Fruit fly (Drosophila melanogaster): ENCODE measurements around the gene CG43630.

DNA sequence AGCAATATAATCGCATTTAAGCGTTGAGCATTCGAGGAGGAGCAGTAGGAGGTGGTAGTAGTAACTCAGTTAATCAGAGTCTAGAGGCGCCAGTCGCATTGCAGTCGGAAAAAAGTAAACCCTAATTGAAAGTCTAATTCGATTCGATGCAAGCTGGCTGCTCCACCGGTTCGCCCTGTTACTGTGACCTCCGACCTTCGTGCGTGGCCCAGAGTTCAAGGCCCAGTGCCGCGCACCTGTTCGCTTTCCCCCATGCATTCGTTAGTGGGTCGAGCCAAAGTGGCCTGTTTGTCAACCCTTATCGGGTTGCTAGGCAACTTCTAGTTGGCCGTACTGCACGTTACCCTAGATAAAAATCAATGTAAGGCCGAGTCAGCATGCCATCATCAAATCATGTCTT lies 24.4 kb upstream of the CG43630 start:
- TF ChIP-seq gl (tag; optimal IDR thresholded peaks at IDR 0.05) (no peak), Ets98B (GFP tag; IDR thresholded peaks at IDR 0.05) (no peak), EcR (GFP tag; optimal IDR thresholded peaks at IDR 0.05) (no peak), CG8159 (tag; optimal IDR thresholded peaks at IDR 0.05) (no peak), Pif1B (GFP tag; optimal IDR thresholded peaks at IDR 0.05) (no peak), rn (GFP tag; IDR thresholded peaks at IDR 0.05) (no peak), CG8301 (tag; optimal IDR thresholded peaks at IDR 0.05) (no peak), CG32121 (GFP tag; IDR thresholded peaks at IDR 0.05) (no peak), CG10348 (GFP tag; IDR thresholded peaks at IDR 0.05) (no peak), CG34367 (tag; optimal IDR thresholded peaks at IDR 0.05) (no peak), CG14655 (GFP tag; optimal IDR thresholded peaks at IDR 0.05) (no peak), fd96Ca (GFP tag; IDR thresholded peaks at IDR 0.05) (no peak), CG4496 (GFP tag; IDR thresholded peaks at IDR 0.05) (no peak), D1 (tag; optimal IDR thresholded peaks at IDR 0.05) (no peak)

Measured in whole organism, pupa.